Fruit fly (Drosophila melanogaster) whole organism, prepupa: ENCODE measurements around the gene CrebB.

Experiments
- CG11902 ChIP-seq: fragments of 200-800 bp; sonication (Bioruptor generic); optimal IDR thresholded peaks from 3 replicates; lab custom pipeline; 2016; ENCODE audit warnings: missing biosample characterization, missing genetic modification characterization
- CG15336 ChIP-seq: fragments of 200-800 bp; sonication (Bioruptor generic); IDR thresholded peaks from 2 replicates; pipeline ENCODE4 v1.3.6; 2022; ENCODE audit warnings: missing biosample characterization, missing genetic modification characterization
- CG4318 ChIP-seq: fragments of 200-800 bp; sonication (Bioruptor generic); optimal IDR thresholded peaks from 3 replicates; lab custom pipeline; 2017; ENCODE audit warnings: missing biosample characterization, mild to moderate bottlenecking, missing genetic modification characterization
- CG6792 ChIP-seq: fragments of 200-800 bp; sonication (Bioruptor generic); optimal IDR thresholded peaks from 3 replicates; lab custom pipeline; 2016; ENCODE audit warnings: missing biosample characterization, missing genetic modification characterization
- CG8632 ChIP-seq: fragments of 200-800 bp; sonication (Bioruptor generic); optimal IDR thresholded peaks from 3 replicates; lab custom pipeline; 2016; ENCODE audit warnings: missing biosample characterization, missing genetic modification characterization
- dac ChIP-seq: fragments of 200-800 bp; sonication (Bioruptor generic); optimal IDR thresholded peaks from 2 replicates; lab custom pipeline; 2017; ENCODE audit warnings: missing biosample characterization, mild to moderate bottlenecking, missing genetic modification characterization
- eg ChIP-seq: fragments of 200-800 bp; sonication (Bioruptor generic); IDR thresholded peaks from 3 replicates; pipeline ENCODE4 v1.3.6; 2022; ENCODE audit warnings: missing biosample characterization, missing genetic modification characterization
- fd85E ChIP-seq: fragments of 200-800 bp; sonication (Bioruptor generic); optimal IDR thresholded peaks from 3 replicates; lab custom pipeline; 2016; ENCODE audit warnings: missing biosample characterization, missing genetic modification characterization
- vri ChIP-seq: fragments of 200-800 bp; sonication (Bioruptor generic); optimal IDR thresholded peaks from 3 replicates; lab custom pipeline; 2016; ENCODE audit warnings: missing biosample characterization, mild to moderate bottlenecking, missing genetic modification characterization

DNA sequence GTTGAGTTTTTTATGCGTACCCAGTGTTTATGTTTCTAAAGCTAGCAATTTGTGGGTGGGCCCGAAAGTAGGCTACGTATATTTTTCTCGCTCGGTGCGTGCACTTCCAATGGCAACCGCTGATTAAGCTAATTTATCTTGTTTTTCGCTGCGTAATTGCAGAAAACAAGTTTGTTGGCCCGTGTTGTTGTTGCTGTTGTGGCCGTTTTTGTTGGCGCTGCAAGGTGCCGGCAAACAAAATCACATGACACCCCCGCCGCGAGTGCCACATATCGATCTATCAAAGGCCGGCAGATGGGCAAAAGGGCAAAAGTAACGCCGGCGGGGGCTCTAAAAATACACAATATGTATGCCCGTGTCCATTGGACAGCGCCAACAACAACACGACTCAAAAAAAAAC is 43.3 kb downstream of the CrebB start:
- TF ChIP-seq CG6792 (GFP tag; lab: Kevin White, UChicago) (no peak), CG15336 (GFP tag; lab: Robert Waterston, UW) (no peak), dac (no peak), fd85E (GFP tag; lab: Kevin White, UChicago) (no peak), CG8632 (no peak), eg (GFP tag; lab: Robert Waterston, UW) (0 out of 3 replicates have a peak, but pooled peaks have one; percentile 9), CG11902 (GFP tag; lab: Kevin White, UChicago) (no peak), CG4318 (GFP tag; lab: Kevin White, UChicago) (no peak), vri (no peak)
